Worm (Caenorhabditis elegans) whole organism, young adult: ENCODE results near the gene saps-1.

Experiments
- F49E8.2 ChIP-seq: sonication (generic microtip); optimal IDR thresholded peaks from 3 replicates; lab custom pipeline; 2017; ENCODE audit warnings: missing genetic modification characterization, mild to moderate bottlenecking, missing compliant biosample characterization, antibody characterized with exemption, moderate library complexity; ENCODE audit not compliant: insufficient read depth
- ceh-27 ChIP-seq: fragments of 200-800 bp; sonication (Bioruptor generic); optimal IDR thresholded peaks from 2 replicates; lab custom pipeline; 2018; ENCODE audit warnings: mild to moderate bottlenecking, missing genetic modification characterization, moderate library complexity, missing compliant biosample characterization
- efl-1 ChIP-seq: fragments of 150-350 bp; optimal IDR thresholded peaks from 2 replicates; lab custom pipeline; 2014; ENCODE audit warnings: missing biosample characterization, missing genetic modification reagents, missing genetic modification characterization
- egrh-3 ChIP-seq: fragments of 200-800 bp; sonication (Bioruptor generic); IDR thresholded peaks from 2 replicates; pipeline ENCODE4 v1.3.6; 2022; ENCODE audit warnings: missing genetic modification reagents, missing genetic modification characterization, missing compliant biosample characterization
- nfya-2 ChIP-seq: fragments of 200-800 bp; sonication (Bioruptor generic); IDR thresholded peaks from 2 replicates; pipeline ENCODE4 v1.3.6; 2022; ENCODE audit warnings: missing genetic modification reagents, missing genetic modification characterization, missing compliant biosample characterization
- nhr-80 ChIP-seq: sonication (generic microtip); optimal IDR thresholded peaks from 2 replicates; lab custom pipeline; 2016; ENCODE audit warnings: missing genetic modification characterization, missing compliant biosample characterization
- sea-2 ChIP-seq: fragments of 200-800 bp; sonication (Bioruptor generic); IDR thresholded peaks from 2 replicates; pipeline ENCODE4 v1.3.6; 2022; ENCODE audit warnings: missing genetic modification characterization, missing compliant biosample characterization
- snpc-4 ChIP-seq, 5 experiments: fragments of 150-350 bp in 1 of 5; sonication (generic microtip) in 4 of 5; optimal IDR thresholded peaks; 2 replicates each; lab custom pipeline; 2014 to 2018; ENCODE audit warnings: missing genetic modification characterization in 5 of 5, missing biosample characterization in 3 of 5, antibody characterized with exemption in 2 of 5, mild to moderate bottlenecking in 2 of 5, missing compliant biosample characterization in 2 of 5, missing genotype in 2 of 5, moderate library complexity in 2 of 5, missing genetic modification reagents in 1 of 5
- sptf-2 ChIP-seq: fragments of 200-800 bp; sonication (Bioruptor generic); optimal IDR thresholded peaks from 2 replicates; lab custom pipeline; 2018; ENCODE audit warnings: mild to moderate bottlenecking, missing genetic modification characterization, missing compliant biosample characterization

DNA sequence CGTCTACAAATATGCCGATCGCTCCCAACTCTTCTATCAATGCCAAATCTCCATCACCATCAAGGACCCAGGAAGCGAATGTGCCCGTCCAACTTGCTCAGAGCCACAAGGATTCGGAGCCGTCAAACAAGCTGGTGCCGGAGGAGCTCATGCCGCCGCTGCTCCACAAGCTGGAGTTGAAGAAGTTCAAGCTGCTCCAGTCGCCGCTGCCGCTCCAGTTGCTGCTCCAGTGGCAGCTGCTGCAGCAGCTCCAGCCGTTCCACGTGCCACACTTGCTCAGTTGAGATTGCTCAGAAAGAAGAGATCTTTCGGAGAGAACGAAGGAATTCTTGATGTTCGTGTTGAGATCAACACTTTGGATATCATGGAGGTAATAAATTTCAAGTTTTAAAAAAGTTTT is 26.7 kb upstream of the saps-1 start:
- TF ChIP-seq efl-1 (GFP tag; lab: Kevin White, UChicago) (no peak), ceh-27 (GFP tag; lab: Kevin White, UChicago) (no peak), sptf-2 (GFP tag; lab: Kevin White, UChicago) (no peak), egrh-3 (GFP tag; lab: Robert Waterston, UW) (peak; percentile 83), nhr-80 (tag; lab: Kevin White, UChicago) (no peak), F49E8.2 (tag; lab: Kevin White, UChicago) (no peak), sea-2 (GFP tag; lab: Robert Waterston, UW) (no peak), nfya-2 (GFP tag; lab: Robert Waterston, UW) (no peak), snpc-4 (GFP tag; optimal IDR thresholded peaks at IDR 0.05; lab: Kevin White, UChicago) (no peak), snpc-4 (tag; optimal IDR thresholded peaks at IDR 0.05; lab: Kevin White, UChicago) (no peak)
